Fruit fly (Drosophila melanogaster) whole organism, embryonic: ENCODE data around the gene CG13047.

Experiments used
- Adf1 ChIP-seq: fragments of 200-800 bp; sonication (Bioruptor generic); IDR thresholded peaks from 2 replicates; pipeline ENCODE4 v1.3.6; 2022; ENCODE audit warnings: missing biosample characterization, missing genetic modification characterization
- Aef1 ChIP-seq: fragments of 200-800 bp; sonication (Bioruptor generic); IDR thresholded peaks from 3 replicates; pipeline ENCODE4 v1.3.6; 2022; ENCODE audit warnings: missing biosample characterization, missing genetic modification characterization
- C15 ChIP-seq: fragments of 200-800 bp; sonication (Bioruptor generic); IDR thresholded peaks from 3 replicates; pipeline ENCODE4 v1.3.6; 2022; ENCODE audit warnings: missing biosample characterization, missing genetic modification characterization
- CG10543 ChIP-seq: fragments of 200-800 bp; sonication (Bioruptor generic); optimal IDR thresholded peaks from 3 replicates; lab custom pipeline; 2017; ENCODE audit warnings: missing biosample characterization, mild to moderate bottlenecking, missing genetic modification characterization, moderate library complexity
- CG11560 ChIP-seq: fragments of 200-800 bp; sonication (Bioruptor generic); IDR thresholded peaks from 3 replicates; pipeline ENCODE4 v1.3.6; 2022; ENCODE audit warnings: missing biosample characterization, missing genetic modification characterization
- CG11696 ChIP-seq: fragments of 200-800 bp; sonication (Bioruptor generic); IDR thresholded peaks from 2 replicates; pipeline ENCODE4 v1.3.6; 2022; ENCODE audit warnings: missing biosample characterization, missing genetic modification characterization
- CG13296 ChIP-seq: fragments of 200-800 bp; sonication (Bioruptor generic); optimal IDR thresholded peaks from 3 replicates; lab custom pipeline; 2018; ENCODE audit warnings: missing biosample characterization, mild to moderate bottlenecking, missing genetic modification characterization
- CG14441 ChIP-seq: fragments of 200-800 bp; sonication (Bioruptor generic); IDR thresholded peaks from 2 replicates; pipeline ENCODE4 v1.3.6; 2022; ENCODE audit warnings: missing biosample characterization, missing genetic modification characterization
- CG15269 ChIP-seq: fragments of 200-800 bp; sonication (Bioruptor generic); optimal IDR thresholded peaks from 2 replicates; lab custom pipeline; 2018; ENCODE audit warnings: missing biosample characterization, mild to moderate bottlenecking, missing genetic modification characterization, moderate library complexity
- CG17361 ChIP-seq: fragments of 200-800 bp; sonication (Bioruptor generic); IDR thresholded peaks from 3 replicates; pipeline ENCODE4 v1.3.6; 2022; ENCODE audit warnings: missing biosample characterization, missing genetic modification characterization
- CG17829 ChIP-seq: fragments of 200-800 bp; optimal IDR thresholded peaks from 2 replicates; lab custom pipeline; 2019; ENCODE audit warnings: missing biosample characterization, mild to moderate bottlenecking, missing genetic modification characterization, moderate library complexity
- CG17912 ChIP-seq: fragments of 200-800 bp; sonication (Bioruptor generic); optimal IDR thresholded peaks from 2 replicates; lab custom pipeline; 2018; ENCODE audit warnings: missing biosample characterization, mild to moderate bottlenecking, missing genetic modification characterization
- CG2202 ChIP-seq: fragments of 200-800 bp; sonication (Bioruptor generic); optimal IDR thresholded peaks from 2 replicates; lab custom pipeline; 2018; ENCODE audit warnings: missing biosample characterization, mild to moderate bottlenecking, missing genetic modification characterization
- CG31365 ChIP-seq: fragments of 200-800 bp; sonication (Bioruptor generic); optimal IDR thresholded peaks from 2 replicates; lab custom pipeline; 2018; ENCODE audit warnings: missing biosample characterization, mild to moderate bottlenecking, missing genetic modification characterization
- CG3163 ChIP-seq: fragments of 200-800 bp; sonication (Bioruptor generic); optimal IDR thresholded peaks from 3 replicates; lab custom pipeline; 2016; ENCODE audit warnings: missing biosample characterization, missing genetic modification characterization
- CG34422 ChIP-seq: fragments of 200-800 bp; sonication (Bioruptor generic); IDR thresholded peaks from 3 replicates; pipeline ENCODE4 v1.3.6; 2022; ENCODE audit warnings: missing biosample characterization, missing genetic modification characterization
- CG4282 ChIP-seq: fragments of 200-800 bp; sonication (Bioruptor generic); optimal IDR thresholded peaks from 2 replicates; lab custom pipeline; 2016; ENCODE audit warnings: missing biosample characterization, missing genetic modification characterization
- CG6689 ChIP-seq: fragments of 200-800 bp; sonication (Bioruptor generic); IDR thresholded peaks from 2 replicates; pipeline ENCODE4 v1.3.6; 2022; ENCODE audit warnings: missing biosample characterization, missing genetic modification characterization
- CG7271 ChIP-seq: fragments of 200-800 bp; sonication (Bioruptor generic); optimal IDR thresholded peaks from 2 replicates; lab custom pipeline; 2018; ENCODE audit warnings: missing biosample characterization, mild to moderate bottlenecking, missing genetic modification characterization, moderate library complexity
- CG7839 ChIP-seq: fragments of 200-800 bp; sonication (Bioruptor generic); optimal IDR thresholded peaks from 3 replicates; lab custom pipeline; 2018; ENCODE audit warnings: missing biosample characterization, mild to moderate bottlenecking, missing genetic modification characterization, moderate library complexity
- CG9609 ChIP-seq: fragments of 200-800 bp; sonication (Bioruptor generic); optimal IDR thresholded peaks from 3 replicates; lab custom pipeline; 2016; ENCODE audit warnings: missing biosample characterization, missing genetic modification characterization
- CG9817 ChIP-seq: fragments of 200-800 bp; sonication (Bioruptor generic); optimal IDR thresholded peaks from 2 replicates; lab custom pipeline; 2018; ENCODE audit warnings: missing biosample characterization, mild to moderate bottlenecking, missing genetic modification characterization, moderate library complexity
- CkIIα-i1 ChIP-seq: fragments of 200-800 bp; sonication (Bioruptor generic); IDR thresholded peaks from 2 replicates; pipeline ENCODE4 v1.3.6; 2022; ENCODE audit warnings: missing biosample characterization, missing genetic modification characterization
- Deaf1 ChIP-seq: fragments of 200-800 bp; optimal IDR thresholded peaks from 3 replicates; lab custom pipeline; 2019; ENCODE audit warnings: missing biosample characterization, mild to moderate bottlenecking, missing genetic modification characterization, moderate library complexity
- Doc2 ChIP-seq: fragments of 200-800 bp; sonication (Bioruptor generic); IDR thresholded peaks from 2 replicates; pipeline ENCODE4 v1.3.6; 2022; ENCODE audit warnings: missing biosample characterization, missing genetic modification characterization
- HLH3B ChIP-seq: fragments of 200-800 bp; sonication (Bioruptor generic); IDR thresholded peaks from 2 replicates; pipeline ENCODE4 v1.3.6; 2022; ENCODE audit warnings: missing biosample characterization, missing genetic modification characterization
- Hr39 ChIP-seq: fragments of >200 bp; optimal IDR thresholded peaks from 2 replicates; lab custom pipeline; 2017
- Kr ChIP-seq: fragments of 200-800 bp; sonication (Bioruptor generic); optimal IDR thresholded peaks from 2 replicates; lab custom pipeline; 2017; ENCODE audit warnings: missing biosample characterization, mild to moderate bottlenecking, missing genetic modification characterization
- Lhr ChIP-seq: fragments of 200-800 bp; sonication (Bioruptor generic); optimal IDR thresholded peaks from 3 replicates; lab custom pipeline; 2017; ENCODE audit warnings: mild to moderate bottlenecking, missing biosample characterization, missing genetic modification reagents, missing genetic modification characterization
- Lpt ChIP-seq: fragments of >200 bp; optimal IDR thresholded peaks from 2 replicates; lab custom pipeline; 2018; ENCODE audit warnings: missing biosample characterization, missing genetic modification characterization
- Opbp ChIP-seq: fragments of 200-800 bp; sonication (Bioruptor generic); IDR thresholded peaks from 3 replicates; pipeline ENCODE4 v1.3.6; 2022; ENCODE audit warnings: missing biosample characterization, missing genetic modification characterization; ENCODE audit not compliant: partially characterized antibody
- Poxn ChIP-seq: fragments of 200-800 bp; sonication (Bioruptor generic); IDR thresholded peaks from 2 replicates; pipeline ENCODE4 v1.3.6; 2022; ENCODE audit warnings: missing biosample characterization, missing genetic modification characterization
- Rx ChIP-seq: fragments of 200-800 bp; sonication (Bioruptor generic); IDR thresholded peaks from 2 replicates; pipeline ENCODE4 v1.3.6; 2022; ENCODE audit warnings: missing biosample characterization, missing genetic modification characterization
- Side ChIP-seq: fragments of 200-800 bp; sonication (Bioruptor generic); optimal IDR thresholded peaks from 2 replicates; lab custom pipeline; 2016; ENCODE audit warnings: missing biosample characterization, missing genetic modification characterization
- Sox102F ChIP-seq: fragments of 200-800 bp; sonication (Bioruptor generic); optimal IDR thresholded peaks from 2 replicates; lab custom pipeline; 2018; ENCODE audit warnings: missing biosample characterization, mild to moderate bottlenecking, missing genetic modification characterization, moderate library complexity
- bigmax ChIP-seq: fragments of 200-800 bp; sonication (Bioruptor generic); optimal IDR thresholded peaks from 2 replicates; lab custom pipeline; 2018; ENCODE audit warnings: missing biosample characterization, mild to moderate bottlenecking, missing genetic modification characterization
- bsh ChIP-seq, 2 experiments: fragments of 200-800 bp; sonication (Bioruptor generic); optimal IDR thresholded peaks; 2 replicates each; lab custom pipeline; 2017 to 2018; ENCODE audit warnings: mild to moderate bottlenecking in 2 of 2, missing biosample characterization in 2 of 2, missing genetic modification characterization in 2 of 2, moderate library complexity in 1 of 2
- caup ChIP-seq: fragments of 200-800 bp; sonication (Bioruptor generic); optimal IDR thresholded peaks from 3 replicates; lab custom pipeline; 2017; ENCODE audit warnings: missing biosample characterization, mild to moderate bottlenecking, missing genetic modification characterization, moderate library complexity; ENCODE audit not compliant: severe bottlenecking
- fd3F ChIP-seq: fragments of 200-800 bp; sonication (Bioruptor generic); optimal IDR thresholded peaks from 2 replicates; lab custom pipeline; 2018; ENCODE audit warnings: missing biosample characterization, mild to moderate bottlenecking, missing genetic modification characterization, moderate library complexity
- gt ChIP-seq: fragments of 200-800 bp; sonication (Bioruptor generic); IDR thresholded peaks from 2 replicates; pipeline ENCODE4 v1.3.6; 2022; ENCODE audit warnings: missing biosample characterization, missing genetic modification characterization
- jing ChIP-seq: fragments of 200-800 bp; sonication (Bioruptor generic); optimal IDR thresholded peaks from 2 replicates; lab custom pipeline; 2018; ENCODE audit warnings: missing biosample characterization, mild to moderate bottlenecking, missing genetic modification characterization
- kah ChIP-seq: fragments of 200-800 bp; sonication (Bioruptor generic); optimal IDR thresholded peaks from 2 replicates; lab custom pipeline; 2018; ENCODE audit warnings: missing biosample characterization, mild to moderate bottlenecking, missing genetic modification characterization
- row ChIP-seq: fragments of 200-800 bp; sonication (Bioruptor generic); IDR thresholded peaks from 3 replicates; pipeline ENCODE4 v1.3.6; 2022; ENCODE audit warnings: missing biosample characterization, missing genetic modification characterization
- seq ChIP-seq: fragments of 200-800 bp; sonication (Bioruptor generic); IDR thresholded peaks from 2 replicates; pipeline ENCODE4 v1.3.6; 2022; ENCODE audit warnings: missing biosample characterization, missing genetic modification characterization
- sim ChIP-seq: fragments of 200-800 bp; sonication (Bioruptor generic); IDR thresholded peaks from 2 replicates; pipeline ENCODE4 v1.3.6; 2022; ENCODE audit warnings: missing biosample characterization, missing genetic modification characterization
- slp2 ChIP-seq: fragments of 200-800 bp; sonication (Bioruptor generic); optimal IDR thresholded peaks from 2 replicates; lab custom pipeline; 2016; ENCODE audit warnings: missing biosample characterization, missing genetic modification characterization
- trem ChIP-seq: fragments of 200-800 bp; optimal IDR thresholded peaks from 3 replicates; lab custom pipeline; 2019; ENCODE audit warnings: missing biosample characterization, mild to moderate bottlenecking, missing genetic modification characterization, moderate library complexity
- tx ChIP-seq: fragments of 200-800 bp; sonication (Bioruptor generic); optimal IDR thresholded peaks from 2 replicates; lab custom pipeline; 2016; ENCODE audit warnings: missing biosample characterization, missing genetic modification characterization
- zen2 ChIP-seq: fragments of 200-800 bp; sonication (Bioruptor generic); IDR thresholded peaks from 3 replicates; pipeline ENCODE4 v1.3.6; 2022; ENCODE audit warnings: missing biosample characterization, missing genetic modification characterization; ENCODE audit not compliant: partially characterized antibody
- zfh1 ChIP-seq: fragments of 200-800 bp; sonication (Bioruptor generic); IDR thresholded peaks from 3 replicates; pipeline ENCODE4 v1.3.6; 2022; ENCODE audit warnings: missing biosample characterization, missing genetic modification characterization

The CG13047 gene

DNA sequence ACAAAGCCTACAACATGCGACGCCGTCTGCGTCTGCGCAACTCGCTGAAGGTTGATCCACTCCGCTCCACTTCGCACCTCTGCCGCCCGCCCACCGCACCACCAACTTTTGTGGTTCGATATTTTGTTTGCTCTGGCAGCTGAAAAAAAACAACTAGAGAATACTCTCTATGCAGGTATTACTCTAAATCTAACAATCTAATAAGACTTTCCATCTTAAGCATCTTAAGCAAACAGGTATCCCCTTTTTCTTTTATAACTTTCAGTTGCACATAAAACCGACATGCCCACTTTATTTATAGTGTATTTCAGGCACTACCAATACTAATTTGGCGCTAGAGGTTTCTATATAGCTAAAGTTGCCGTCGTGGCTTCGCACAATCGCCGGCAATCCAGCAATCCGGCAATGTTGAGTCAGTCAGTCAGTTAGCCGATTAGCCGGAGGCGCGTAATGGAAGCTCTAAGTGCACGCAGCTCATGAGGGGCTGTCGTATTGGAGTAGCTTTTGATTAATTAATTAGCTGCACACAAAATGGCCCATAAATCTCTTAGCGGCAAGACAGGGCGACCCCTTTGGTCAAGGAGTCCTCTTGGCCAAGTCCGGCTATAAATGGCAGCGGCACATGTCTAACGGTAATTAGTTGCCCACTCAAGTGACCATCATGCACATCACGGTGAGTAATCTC, 43.2 kb upstream of the CG13047 start, which contains the start of gene CG13058 (continued):
- TF ChIP-seq Sox102F (GFP tag; lab: Kevin White, UChicago) (peak; percentile 75), CG9817 (tag; lab: Kevin White, UChicago) (peak; percentile 71), seq (GFP tag; lab: Robert Waterston, UW) (peak; percentile 74), CG2202 (tag; lab: Kevin White, UChicago) (no peak), caup (peak; percentile 62), gt (no peak), CG17829 (no peak), Adf1 (GFP tag; lab: Robert Waterston, UW) (peak; percentile 46), CG34422 (GFP tag; lab: Robert Waterston, UW) (0 out of 3 replicates have a peak, but pooled peaks have one; percentile 10), CG3163 (no peak), kah (GFP tag; lab: Kevin White, UChicago) (peak; percentile 19), Poxn (GFP tag; lab: Robert Waterston, UW) (no peak), CG17912 (GFP tag; lab: Kevin White, UChicago) (no peak), Rx (GFP tag; lab: Robert Waterston, UW) (no peak), zen2 (GFP tag; lab: Robert Waterston, UW) (no peak), Opbp (GFP tag; lab: Robert Waterston, UW) (no peak), jing (GFP tag; lab: Kevin White, UChicago) (peak; percentile 42), bigmax (no peak), CG4282 (no peak), CkIIα-i1 (no peak), CG17361 (peak; percentile 60; the same call in 2 of the 3 replicates), CG13296 (GFP tag; lab: Kevin White, UChicago) (peak; percentile 72), CG7271 (tag; lab: Kevin White, UChicago) (no peak), CG7839 (peak; percentile 71), trem (tag; lab: Kevin White, UChicago) (no peak), Lhr (no peak), CG9609 (GFP tag; lab: Kevin White, UChicago) (peak; percentile 61), CG10543 (GFP tag; lab: Kevin White, UChicago) (peak; percentile 31), C15 (GFP tag; lab: Robert Waterston, UW) (no peak), CG11560 (tag; lab: Robert Waterston, UW) (0 out of 3 replicates have a peak, but pooled peaks have one; percentile 41), CG15269 (peak; percentile 86), Aef1 (GFP tag; lab: Robert Waterston, UW) (peak; percentile 64), Doc2 (peak; percentile 15; the same call in 1 of the 2 replicates), tx (GFP tag; lab: Kevin White, UChicago) (peak; percentile 72), sim (GFP tag; lab: Robert Waterston, UW) (no peak), Kr (GFP tag; lab: Kevin White, UChicago) (no peak), Deaf1 (tag; lab: Kevin White, UChicago) (no peak), slp2 (GFP tag; lab: Kevin White, UChicago) (peak; percentile 37), CG31365 (no peak), CG6689 (GFP tag; lab: Robert Waterston, UW) (peak; percentile 40; the same call in 1 of the 2 replicates), CG11696 (GFP tag; lab: Robert Waterston, UW) (no peak), fd3F (GFP tag; lab: Kevin White, UChicago) (peak; percentile 72), zfh1 (GFP tag; lab: Robert Waterston, UW) (no peak), Side (no peak), HLH3B (peak; percentile 78), Hr39 (no peak), row (peak; percentile 83), bsh (GFP tag; optimal IDR thresholded peaks at IDR 0.05; lab: Kevin White, UChicago) (peak in 1 of 2 experiments; percentile 3), Lpt (no peak), CG14441 (GFP tag; lab: Robert Waterston, UW) (0 out of 2 replicates have a peak, but pooled peaks have one; percentile 41)
